Fruit fly (Drosophila melanogaster): ENCODE measurements around the gene CG6106.

- TF ChIP-seq CG8478 (optimal IDR thresholded peaks at IDR 0.05) (no peak), CTCF (optimal IDR thresholded peaks at IDR 0.05) (no peak)
Observed at dm6 chrX:18366851-18367649, 8.4 kb downstream of the CG6106 start.

All from S2 (cell line).